Fruit fly (Drosophila melanogaster) whole organism, larva: ENCODE measurements around the gene Rad9.

ENCODE experiments used
- noc ChIP-seq: fragments of 200-800 bp; sonication (Bioruptor generic); optimal IDR thresholded peaks from 3 replicates; lab custom pipeline; 2019; ENCODE audit warnings: missing biosample characterization, mild to moderate bottlenecking, missing genetic modification characterization, moderate library complexity

Rad9 gene

DNA sequence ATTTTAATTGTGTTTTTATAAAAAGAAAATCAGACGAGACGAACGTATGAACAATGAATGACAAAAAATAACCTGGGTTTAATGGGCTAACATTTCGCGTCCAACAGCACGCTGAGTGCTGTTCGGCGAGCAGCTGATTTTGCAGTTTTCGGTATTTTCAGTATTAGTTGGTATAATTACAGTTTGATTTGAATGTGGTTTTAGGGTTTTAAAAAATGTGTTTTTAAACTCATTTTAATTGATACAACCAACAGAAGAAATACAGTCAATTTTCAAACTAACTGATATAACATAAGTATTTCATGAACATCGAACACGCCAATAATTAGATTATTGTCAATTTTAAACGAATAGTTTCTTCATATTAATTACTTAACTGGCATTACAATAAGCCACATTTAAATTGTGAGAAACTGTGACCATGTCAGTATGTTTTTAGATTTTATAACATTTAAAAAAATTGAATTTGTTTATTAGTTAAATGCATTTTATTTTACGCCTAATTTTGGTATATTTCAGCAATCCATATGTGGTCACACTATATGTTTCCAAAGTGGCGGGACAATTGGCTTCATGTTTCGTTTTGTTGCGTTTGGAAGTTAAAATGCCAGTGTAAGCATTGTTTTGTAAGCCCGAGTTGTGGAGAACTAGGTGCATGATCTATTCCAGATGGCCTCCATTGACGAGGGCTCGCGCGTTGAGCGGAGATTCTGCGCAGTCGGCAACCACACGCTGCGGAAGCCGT is 51.5 kb downstream of the Rad9 start, which contains the start of the genes CG14073 and HipHop:
TSS of gene CG14073 (minus strand) at position 38 of the 745 bp plus-strand sequence.
TSS of gene HipHop (plus strand) at position 534 of the 745 bp plus-strand sequence.
- TF ChIP-seq noc (tag; lab: Kevin White, UChicago): no peak
